Worm (Caenorhabditis elegans) whole organism, L4 larva: ENCODE measurements around the gene kel-8.
A peak's percentile ranks its signal among the peaks of the same experiment; 100 is the strongest.

Experiments used
- ama-1 ChIP-seq: fragments of 150-350 bp; optimal IDR thresholded peaks from 2 replicates; lab custom pipeline; 2014; ENCODE audit warnings: inconsistent platforms, mixed read lengths
- hmg-1.1 ChIP-seq: fragments of 200-800 bp; sonication (Bioruptor generic); IDR thresholded peaks from 2 replicates; pipeline ENCODE4 v1.3.6; 2022; ENCODE audit warnings: missing genetic modification reagents, missing genetic modification characterization, missing compliant biosample characterization
- jun-1 ChIP-seq: fragments of 150-350 bp; optimal IDR thresholded peaks from 2 replicates; lab custom pipeline; 2014; ENCODE audit warnings: missing biosample characterization, missing genetic modification reagents, missing genetic modification characterization
- lim-7 ChIP-seq: fragments of 200-800 bp; sonication (Bioruptor generic); IDR thresholded peaks from 2 replicates; pipeline ENCODE4 v1.3.6; 2022; ENCODE audit warnings: missing genetic modification characterization, missing compliant biosample characterization
- lin-38 ChIP-seq: fragments of 200-800 bp; sonication (Bioruptor generic); IDR thresholded peaks from 2 replicates; pipeline ENCODE4 v1.3.6; 2022; ENCODE audit warnings: missing genetic modification reagents, missing genetic modification characterization, missing compliant biosample characterization
- mdl-1 ChIP-seq, 2 experiments: fragments of 150-350 bp in 1 of 2; sonication (generic microtip) in 1 of 2; optimal IDR thresholded peaks; 2 replicates each; lab custom pipeline; 2014 to 2017; ENCODE audit warnings: missing biosample characterization in 2 of 2, missing genetic modification characterization in 2 of 2
- mxl-3 ChIP-seq: fragments of 200-800 bp; sonication (Bioruptor generic); optimal IDR thresholded peaks from 2 replicates; lab custom pipeline; 2018; ENCODE audit warnings: mild to moderate bottlenecking, missing genetic modification characterization, missing compliant biosample characterization
- nhr-10 ChIP-seq: fragments of 150-350 bp; optimal IDR thresholded peaks from 2 replicates; lab custom pipeline; 2014; ENCODE audit warnings: missing biosample characterization, missing genetic modification characterization
- nhr-102 ChIP-seq: sonication (generic microtip); optimal IDR thresholded peaks from 2 replicates; lab custom pipeline; 2016; ENCODE audit warnings: mild to moderate bottlenecking, missing genetic modification characterization, moderate library complexity, missing compliant biosample characterization
- nhr-111 ChIP-seq: fragments of 200-800 bp; sonication (Bioruptor generic); optimal IDR thresholded peaks from 2 replicates; lab custom pipeline; 2018; ENCODE audit warnings: mild to moderate bottlenecking, missing genetic modification characterization, missing compliant biosample characterization
- nhr-25 ChIP-seq: sonication (generic microtip); optimal IDR thresholded peaks from 2 replicates; lab custom pipeline; 2017; ENCODE audit warnings: missing genetic modification characterization, mild to moderate bottlenecking, missing compliant biosample characterization, antibody characterized with exemption, moderate library complexity, borderline replicate concordance; ENCODE audit not compliant: insufficient read depth
- nhr-6 ChIP-seq: fragments of 150-350 bp; optimal IDR thresholded peaks from 2 replicates; lab custom pipeline; 2014; ENCODE audit warnings: missing biosample characterization, missing genetic modification characterization
- snpc-4 ChIP-seq: fragments of 150-350 bp; optimal IDR thresholded peaks from 2 replicates; lab custom pipeline; 2014; ENCODE audit warnings: missing biosample characterization, missing genetic modification characterization
- zag-1 ChIP-seq: fragments of 150-350 bp; optimal IDR thresholded peaks from 2 replicates; lab custom pipeline; 2014; ENCODE audit warnings: missing biosample characterization, missing genetic modification characterization

ce11 chrV:2694389-2694788 lies 23.1 kb downstream of the kel-8 start, which contains the start of gene Y45G12B.2:
- TF ChIP-seq ama-1 (lab: Kevin White, UChicago) = peak; percentile 55
- TF ChIP-seq mdl-1 (tag; optimal IDR thresholded peaks at IDR 0.05; lab: Kevin White, UChicago) = peak in 1 of 2 experiments; percentile 57
- TF ChIP-seq jun-1 (tag; lab: Kevin White, UChicago) = no peak
- TF ChIP-seq lim-7 = 0 out of 2 replicates have a peak, but pooled peaks have one; percentile 21
- peak; percentile 80 for TF ChIP-seq lin-38 (GFP tag; lab: Robert Waterston, UW)
- peak; percentile 40 for TF ChIP-seq mxl-3
- no peak for TF ChIP-seq nhr-111
- TF ChIP-seq nhr-6 (tag; lab: Kevin White, UChicago) = no peak
- TF ChIP-seq nhr-25 (tag; lab: Kevin White, UChicago) = no peak
- no peak for TF ChIP-seq nhr-10 (tag; lab: Kevin White, UChicago)
- no peak for TF ChIP-seq snpc-4 (tag; lab: Kevin White, UChicago)
- no peak for TF ChIP-seq zag-1 (tag; lab: Kevin White, UChicago)
- TF ChIP-seq nhr-102 (tag; lab: Kevin White, UChicago) = no peak
- TF ChIP-seq hmg-1.1 = peak; percentile 64; the same call in 1 of the 2 replicates
